Worm (Caenorhabditis elegans): ENCODE data around the gene F54H12.4.

The F54H12.4 gene

ce11 chrIII:7956965-7957364 lies 5.6 kb downstream of the F54H12.4 start, which contains the start of gene C29E4.9:
Gene C29E4.9, minus strand, starts transcription at chrIII:7957065.
- TF ChIP-seq efl-1 (optimal IDR thresholded peaks at IDR 0.05): no peak
- peak in 1 of 2 experiments; percentile 43 for TF ChIP-seq efl-1 (GFP tag; optimal IDR thresholded peaks at IDR 0.05 in 1 of 2)
- TF ChIP-seq nhr-12 (tag; optimal IDR thresholded peaks at IDR 0.05): no peak
- TF ChIP-seq alr-1 (tag; optimal IDR thresholded peaks at IDR 0.05; ENCODE audit: borderline replicate concordance): no peak

- TF ChIP-seq unc-86 (tag; optimal IDR thresholded peaks at IDR 0.05) (no peak), jun-1 (tag; optimal IDR thresholded peaks at IDR 0.05) (no peak), irx-1 (tag; optimal IDR thresholded peaks at IDR 0.05) (no peak), fkh-10 (GFP tag; optimal IDR thresholded peaks at IDR 0.05) (no peak), C16A3.4 (tag; optimal IDR thresholded peaks at IDR 0.05) (no peak)
Measured at ce11 chrIII:7953208-7953607, 9.3 kb downstream of the F54H12.4 start, which contains the start of gene let-754. Gene let-754, minus strand, starts transcription at chrIII:7953308.

ce11 chrIII:7952077-7952765 lies 10.3 kb downstream of the F54H12.4 start, which contains the start of gene C29E4.15:
Gene C29E4.15, plus strand, starts transcription at chrIII:7952623.
- no peak for TF ChIP-seq unc-98 (GFP tag; IDR thresholded peaks at IDR 0.05)
- TF ChIP-seq aha-1 (tag; optimal IDR thresholded peaks at IDR 0.05): no peak
- TF ChIP-seq isw-1 (GFP tag; IDR thresholded peaks at IDR 0.05): peak; percentile 33; the same call in 1 of the 2 replicates
- no peak for TF ChIP-seq ztf-4 (tag; optimal IDR thresholded peaks at IDR 0.05)
- TF ChIP-seq ets-5 (GFP tag; IDR thresholded peaks at IDR 0.05): no peak
- peak in 1 of 3 experiments; percentile 43 for TF ChIP-seq ceh-82 (tag; optimal IDR thresholded peaks at IDR 0.05)
- no peak for TF ChIP-seq nhr-237 (tag; optimal IDR thresholded peaks at IDR 0.05)
- no peak for TF ChIP-seq nhr-90 (tag; optimal IDR thresholded peaks at IDR 0.05; ENCODE audit: poor library complexity)
- peak; percentile 37 for TF ChIP-seq xbp-1 (tag; optimal IDR thresholded peaks at IDR 0.05)
- TF ChIP-seq fkh-4 (tag; optimal IDR thresholded peaks at IDR 0.05; ENCODE audit: borderline replicate concordance): no peak
- no peak for TF ChIP-seq ztf-11 (tag; optimal IDR thresholded peaks at IDR 0.05)
- TF ChIP-seq nhr-47 (tag; optimal IDR thresholded peaks at IDR 0.05): peak; percentile 58
- no peak for TF ChIP-seq ces-1 (GFP tag; optimal IDR thresholded peaks at IDR 0.05)
- peak; percentile 53 to 73 for TF ChIP-seq lsy-2 (tag; optimal IDR thresholded peaks at IDR 0.05)
- no peak for TF ChIP-seq lin-14 (GFP tag; optimal IDR thresholded peaks at IDR 0.05)
- no peak for TF ChIP-seq pqm-1 (tag; optimal IDR thresholded peaks at IDR 0.05)
- peak; percentile 30 for TF ChIP-seq F16B12.6 (tag; optimal IDR thresholded peaks at IDR 0.05)
- TF ChIP-seq hpl-2 (GFP tag; optimal IDR thresholded peaks at IDR 0.05): no peak
- TF ChIP-seq hlh-17 (GFP tag; optimal IDR thresholded peaks at IDR 0.05; ENCODE audit: borderline replicate concordance): no peak
- peak; percentile 17 for TF ChIP-seq lin-15B (tag; optimal IDR thresholded peaks at IDR 0.05)
- TF ChIP-seq nhr-76 (tag; optimal IDR thresholded peaks at IDR 0.05): no peak
- TF ChIP-seq jun-1 (tag; optimal IDR thresholded peaks at IDR 0.05): no peak
- no peak for TF ChIP-seq egl-13 (tag; optimal IDR thresholded peaks at IDR 0.05)
- no peak for TF ChIP-seq lin-39 (tag; optimal IDR thresholded peaks at IDR 0.05)
- TF ChIP-seq efl-3 (GFP tag; optimal IDR thresholded peaks at IDR 0.05): no peak
- TF ChIP-seq ceh-90 (tag; optimal IDR thresholded peaks at IDR 0.05): no peak
- TF ChIP-seq ceh-63 (GFP tag; optimal IDR thresholded peaks at IDR 0.05): no peak
- peak; percentile 68 for TF ChIP-seq rnt-1 (tag; optimal IDR thresholded peaks at IDR 0.05)
- TF ChIP-seq zip-4 (GFP tag; optimal IDR thresholded peaks at IDR 0.05): no peak
- peak; percentile 21 for TF ChIP-seq tbx-2 (tag; optimal IDR thresholded peaks at IDR 0.05)
- TF ChIP-seq tlp-1 (tag; optimal IDR thresholded peaks at IDR 0.05): no peak
- TF ChIP-seq C04F5.9 (tag; optimal IDR thresholded peaks at IDR 0.05): no peak
- TF ChIP-seq sptf-1 (tag; optimal IDR thresholded peaks at IDR 0.05): no peak
- peak; percentile 64 for TF ChIP-seq blmp-1 (tag; optimal IDR thresholded peaks at IDR 0.05)
- TF ChIP-seq lir-3 (tag; optimal IDR thresholded peaks at IDR 0.05; ENCODE audit: poor library complexity): no peak
- no peak for TF ChIP-seq mab-9 (GFP tag; IDR thresholded peaks at IDR 0.05)
- no peak for TF ChIP-seq unc-130 (tag; optimal IDR thresholded peaks at IDR 0.05)
- peak; percentile 40 for TF ChIP-seq unc-86 (tag; optimal IDR thresholded peaks at IDR 0.05)
- no peak for TF ChIP-seq aly-2 (tag; optimal IDR thresholded peaks at IDR 0.05)
- peak; percentile 52 for TF ChIP-seq nhr-19 (GFP tag; conservative IDR thresholded peaks at IDR 0.05)
- no peak for TF ChIP-seq snpc-4 (tag; optimal IDR thresholded peaks at IDR 0.05)
- TF ChIP-seq mdl-1 (tag; optimal IDR thresholded peaks at IDR 0.05): peak in 1 of 2 experiments; percentile 24
